Worm (Caenorhabditis elegans) whole organism, midembryonic: ENCODE measurements around the gene R05H5.4.

Source experiments
- T22C8.4 ChIP-seq: fragments of 200-800 bp; sonication (Bioruptor generic); IDR thresholded peaks from 2 replicates; pipeline ENCODE4 v1.3.6; 2022; ENCODE audit warnings: missing genetic modification characterization, missing compliant biosample characterization
- cog-1 ChIP-seq: sonication (generic microtip); optimal IDR thresholded peaks from 2 replicates; lab custom pipeline; 2016; ENCODE audit warnings: missing genetic modification characterization, missing compliant biosample characterization
- flt-1 ChIP-seq: fragments of 200-800 bp; sonication (Bioruptor generic); IDR thresholded peaks from 2 replicates; pipeline ENCODE4 v1.3.6; 2022; ENCODE audit warnings: missing genetic modification characterization, missing compliant biosample characterization
- klf-2 ChIP-seq: fragments of 200-800 bp; sonication (Bioruptor generic); conservative IDR thresholded peaks from 2 replicates; pipeline ENCODE4 v1.3.6; 2022; ENCODE audit warnings: missing genetic modification reagents, missing genetic modification characterization, missing compliant biosample characterization
- med-1 ChIP-seq: sonication (generic microtip); optimal IDR thresholded peaks from 2 replicates; lab custom pipeline; 2017; ENCODE audit warnings: missing genetic modification characterization, mild to moderate bottlenecking, missing compliant biosample characterization, antibody characterized with exemption, missing genetic modification reagents; ENCODE audit not compliant: insufficient read depth
- ref-1 ChIP-seq: fragments of 200-800 bp; sonication (Bioruptor generic); conservative IDR thresholded peaks from 2 replicates; pipeline ENCODE4 v1.3.6; 2022; ENCODE audit warnings: missing genetic modification reagents, missing genetic modification characterization, missing compliant biosample characterization
- tab-1 ChIP-seq: fragments of 200-800 bp; sonication (Bioruptor generic); IDR thresholded peaks from 2 replicates; pipeline ENCODE4 v1.3.6; 2022; ENCODE audit warnings: missing genetic modification characterization, missing compliant biosample characterization
- ztf-23 ChIP-seq: fragments of 200-800 bp; sonication (Bioruptor generic); IDR thresholded peaks from 2 replicates; pipeline ENCODE4 v1.3.6; 2022; ENCODE audit warnings: missing genetic modification reagents, missing genetic modification characterization, missing compliant biosample characterization
- ztf-29 ChIP-seq: fragments of 200-800 bp; sonication (Bioruptor generic); IDR thresholded peaks from 2 replicates; pipeline ENCODE4 v1.3.6; 2022; ENCODE audit warnings: missing genetic modification reagents, missing genetic modification characterization, missing compliant biosample characterization

DNA sequence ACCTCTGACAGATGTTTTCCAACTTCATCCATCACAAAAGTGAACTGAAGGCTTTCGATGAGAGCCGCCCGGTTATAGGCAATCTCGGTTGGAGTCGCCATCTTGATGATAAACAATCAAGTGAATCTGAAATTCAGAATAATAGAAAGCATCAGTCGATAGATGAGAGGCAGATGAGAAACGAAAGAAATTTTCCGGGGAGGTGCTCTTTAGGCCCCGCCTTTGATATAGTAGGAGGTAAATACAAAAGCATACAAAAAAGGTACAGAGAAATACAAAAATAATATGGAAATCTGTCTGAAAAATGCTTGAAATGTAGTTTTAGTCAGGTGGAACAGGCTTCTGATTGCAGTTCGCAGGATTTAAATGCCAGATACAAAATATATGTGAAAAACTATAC, 17.2 kb downstream of the R05H5.4 start, which contains the start of gene srd-1:
- TF ChIP-seq med-1 (no peak), flt-1 (GFP tag; lab: Robert Waterston, UW) (no peak), ztf-29 (GFP tag; lab: Robert Waterston, UW) (no peak), tab-1 (no peak), klf-2 (GFP tag; lab: Robert Waterston, UW) (no peak), ztf-23 (GFP tag; lab: Robert Waterston, UW) (no peak), ref-1 (GFP tag; lab: Robert Waterston, UW) (no peak), T22C8.4 (GFP tag; lab: Robert Waterston, UW) (no peak), cog-1 (tag; lab: Kevin White, UChicago) (no peak)
